In the genomic region with DNA sequence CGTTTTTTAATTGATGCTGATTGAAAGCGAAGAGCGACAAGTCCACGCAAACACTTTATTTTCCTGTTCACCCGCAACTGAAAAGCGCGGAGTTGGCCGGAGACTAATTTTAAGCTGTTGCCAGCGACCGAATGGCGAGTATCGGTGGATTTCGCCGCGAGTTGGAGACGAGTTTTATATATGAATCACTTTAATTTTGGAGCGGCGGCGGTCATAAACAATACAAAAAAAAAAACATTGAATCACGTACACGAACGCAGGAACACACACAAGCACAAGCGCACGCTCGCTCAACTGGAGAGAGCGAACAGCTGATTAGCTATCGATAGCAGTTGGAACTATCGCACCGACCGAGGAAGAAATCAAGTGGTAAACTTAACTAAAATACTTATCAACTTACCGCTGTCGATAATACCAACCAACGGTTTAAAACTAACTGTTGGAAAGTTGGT, we compare ENCODE assay signal across 1 fruit fly cellular context.
TF ChIP-seq lines count a peak whose summit lies in the region.

A gene (minus strand): TSS at position 267 of the 452 bp plus-strand sequence.

TF ChIP-seq in whole organism, embryonic, 481 proteins besides CTCF, POLR2A, EP300 and RAD21 (continued from another document):
- TF ChIP-seq pita (GFP tag; optimal IDR thresholded peaks at IDR 0.05; lab: Kevin White, UChicago) (peak; percentile 29), sr (GFP tag; IDR thresholded peaks at IDR 0.05; lab: Robert Waterston, UW) (no peak), maf-S (GFP tag; optimal IDR thresholded peaks at IDR 0.05; lab: Kevin White, UChicago) (no peak), inv (GFP tag; IDR thresholded peaks at IDR 0.05; lab: Robert Waterston, UW; ENCODE audit: partially characterized antibody) (peak; percentile 93), D19B (GFP tag; optimal IDR thresholded peaks at IDR 0.05; lab: Kevin White, UChicago) (no peak), bbx (GFP tag; IDR thresholded peaks at IDR 0.05; lab: Robert Waterston, UW; ENCODE audit: partially characterized antibody) (peak; percentile 95), Nf-YB (GFP tag; optimal IDR thresholded peaks at IDR 0.05; lab: Kevin White, UChicago) (peak; percentile 78), hbn (GFP tag; IDR thresholded peaks at IDR 0.05; lab: Robert Waterston, UW; ENCODE audit: partially characterized antibody) (peak; percentile 98), croc (GFP tag; conservative IDR thresholded peaks at IDR 0.05; lab: Robert Waterston, UW) (no peak), HLH3B (GFP tag; IDR thresholded peaks at IDR 0.05; lab: Robert Waterston, UW) (no peak), sd (tag; optimal IDR thresholded peaks at IDR 0.05; lab: Kevin White, UChicago) (peak; percentile 46), ab (GFP tag; optimal IDR thresholded peaks at IDR 0.05; lab: Kevin White, UChicago) (no peak), TFAM (GFP tag; optimal IDR thresholded peaks at IDR 0.05; lab: Kevin White, UChicago) (no peak), pan (optimal IDR thresholded peaks at IDR 0.05; lab: Kevin White, UChicago) (no peak), pan (GFP tag; optimal IDR thresholded peaks at IDR 0.05 in 1 of 2, IDR thresholded peaks at IDR 0.05 in 1 of 2) (no peak), kni (GFP tag; optimal IDR thresholded peaks at IDR 0.05; lab: Kevin White, UChicago) (peak; percentile 37), CG15514 (GFP tag; optimal IDR thresholded peaks at IDR 0.05; lab: Kevin White, UChicago) (peak; percentile 64), Bgb (GFP tag; IDR thresholded peaks at IDR 0.05; lab: Robert Waterston, UW; ENCODE audit: partially characterized antibody) (peak; percentile 96), Lim3 (GFP tag; IDR thresholded peaks at IDR 0.05; lab: Robert Waterston, UW) (no peak), Ets97D (GFP tag; optimal IDR thresholded peaks at IDR 0.05; lab: Kevin White, UChicago) (peak; percentile 63), YL-1 (GFP tag; optimal IDR thresholded peaks at IDR 0.05; lab: Kevin White, UChicago) (peak; percentile 25), HmgZ (tag; optimal IDR thresholded peaks at IDR 0.05; lab: Kevin White, UChicago) (peak; percentile 44), bowl (GFP tag; IDR thresholded peaks at IDR 0.05; lab: Robert Waterston, UW) (no peak), pros (GFP tag; optimal IDR thresholded peaks at IDR 0.05; lab: Kevin White, UChicago) (peak; percentile 19), Meics (GFP tag; optimal IDR thresholded peaks at IDR 0.05; lab: Kevin White, UChicago) (no peak), CG14014 (GFP tag; IDR thresholded peaks at IDR 0.05; lab: Robert Waterston, UW) (no peak), CG15601 (tag; optimal IDR thresholded peaks at IDR 0.05; lab: Kevin White, UChicago) (peak; percentile 29), Drgx (GFP tag; IDR thresholded peaks at IDR 0.05; lab: Robert Waterston, UW) (peak; percentile 47), unc-4 (GFP tag; IDR thresholded peaks at IDR 0.05; lab: Robert Waterston, UW; ENCODE audit: partially characterized antibody) (peak; percentile 96), nerfin-2 (GFP tag; IDR thresholded peaks at IDR 0.05; lab: Robert Waterston, UW; ENCODE audit: partially characterized antibody) (peak; percentile 96), gfzf (GFP tag; optimal IDR thresholded peaks at IDR 0.05; lab: Kevin White, UChicago) (peak; percentile 62), Xbp1 (GFP tag; optimal IDR thresholded peaks at IDR 0.05; lab: Kevin White, UChicago) (no peak), Opbp (GFP tag; IDR thresholded peaks at IDR 0.05; lab: Robert Waterston, UW; ENCODE audit: partially characterized antibody) (peak; percentile 92), CG17328 (GFP tag; IDR thresholded peaks at IDR 0.05; lab: Robert Waterston, UW) (no peak), gcm2 (GFP tag; optimal IDR thresholded peaks at IDR 0.05; lab: Kevin White, UChicago) (no peak), CG31441 (GFP tag; IDR thresholded peaks at IDR 0.05; lab: Robert Waterston, UW) (no peak), dimm (GFP tag; IDR thresholded peaks at IDR 0.05; lab: Robert Waterston, UW) (no peak), cas (GFP tag; IDR thresholded peaks at IDR 0.05; lab: Robert Waterston, UW) (no peak), CG16815 (GFP tag; optimal IDR thresholded peaks at IDR 0.05; lab: Kevin White, UChicago) (no peak), CG30403 (GFP tag; optimal IDR thresholded peaks at IDR 0.05; lab: Kevin White, UChicago) (no peak), nom (GFP tag; optimal IDR thresholded peaks at IDR 0.05; lab: Kevin White, UChicago) (peak; percentile 91), slbo (GFP tag; IDR thresholded peaks at IDR 0.05; lab: Robert Waterston, UW) (no peak), CG2202 (tag; optimal IDR thresholded peaks at IDR 0.05; lab: Kevin White, UChicago) (no peak), kay (GFP tag; optimal IDR thresholded peaks at IDR 0.05; lab: Kevin White, UChicago) (peak; percentile 55), CG10565 (GFP tag; optimal IDR thresholded peaks at IDR 0.05; lab: Kevin White, UChicago) (no peak), nmo (GFP tag; optimal IDR thresholded peaks at IDR 0.05; lab: Kevin White, UChicago) (peak; percentile 7), CG14667 (GFP tag; IDR thresholded peaks at IDR 0.05; lab: Robert Waterston, UW) (no peak), CG10543 (GFP tag; optimal IDR thresholded peaks at IDR 0.05; lab: Kevin White, UChicago) (peak; percentile 46), CG10366 (GFP tag; IDR thresholded peaks at IDR 0.05; lab: Robert Waterston, UW) (no peak), CG11456 (GFP tag; IDR thresholded peaks at IDR 0.05; lab: Robert Waterston, UW) (no peak), Trl (optimal IDR thresholded peaks at IDR 0.05; lab: Kevin White, UChicago) (peak; percentile 66 to 77), Trl (GFP tag; optimal IDR thresholded peaks at IDR 0.05; lab: Kevin White, UChicago) (no peak), vnd (GFP tag; IDR thresholded peaks at IDR 0.05; lab: Robert Waterston, UW; ENCODE audit: partially characterized antibody) (peak; percentile 86), sens (GFP tag; lab: Kevin White, UChicago) (peak; percentile 72), Dll (GFP tag; IDR thresholded peaks at IDR 0.05; lab: Robert Waterston, UW; ENCODE audit: partially characterized antibody) (peak; percentile 99), Stat92E (GFP tag; optimal IDR thresholded peaks at IDR 0.05; lab: Kevin White, UChicago) (peak in 1 of 3 experiments; percentile 33), wek (GFP tag; optimal IDR thresholded peaks at IDR 0.05; lab: Kevin White, UChicago) (no peak), abd-A (tag; optimal IDR thresholded peaks at IDR 0.05; lab: Kevin White, UChicago) (peak; percentile 84), vvl (GFP tag; IDR thresholded peaks at IDR 0.05; lab: Robert Waterston, UW) (peak; percentile 15; the same call in 1 of the 2 replicates), twi (tag; optimal IDR thresholded peaks at IDR 0.05; lab: Kevin White, UChicago) (no peak), CG6791 (GFP tag; IDR thresholded peaks at IDR 0.05; lab: Robert Waterston, UW; ENCODE audit: partially characterized antibody) (peak; percentile 95), CG8944 (GFP tag; optimal IDR thresholded peaks at IDR 0.05; lab: Kevin White, UChicago) (no peak), fd3F (GFP tag; optimal IDR thresholded peaks at IDR 0.05; lab: Kevin White, UChicago) (no peak), BEAF-32 (GFP tag; optimal IDR thresholded peaks at IDR 0.05; lab: Kevin White, UChicago) (peak; percentile 93), danr (GFP tag; IDR thresholded peaks at IDR 0.05; lab: Robert Waterston, UW) (no peak), knrl (GFP tag; IDR thresholded peaks at IDR 0.05; lab: Robert Waterston, UW; ENCODE audit: partially characterized antibody) (peak; percentile 90), zen2 (GFP tag; IDR thresholded peaks at IDR 0.05; lab: Robert Waterston, UW; ENCODE audit: partially characterized antibody) (peak; percentile 94), CG2116 (GFP tag; optimal IDR thresholded peaks at IDR 0.05; lab: Kevin White, UChicago) (peak; percentile 66), Taf1 (GFP tag; IDR thresholded peaks at IDR 0.05; lab: Robert Waterston, UW) (no peak), CG9932 (GFP tag; IDR thresholded peaks at IDR 0.05; lab: Robert Waterston, UW) (peak; percentile 5; the same call in 1 of the 2 replicates), sqz (GFP tag; optimal IDR thresholded peaks at IDR 0.05; lab: Kevin White, UChicago) (peak; percentile 96), CG14860 (GFP tag; IDR thresholded peaks at IDR 0.05; lab: Robert Waterston, UW; ENCODE audit: partially characterized antibody) (peak; percentile 85), CG30431 (GFP tag; optimal IDR thresholded peaks at IDR 0.05; lab: Kevin White, UChicago) (no peak), mld (GFP tag; IDR thresholded peaks at IDR 0.05; lab: Robert Waterston, UW; ENCODE audit: partially characterized antibody) (peak; percentile 81), CG8089 (GFP tag; optimal IDR thresholded peaks at IDR 0.05; lab: Kevin White, UChicago) (no peak), crp (GFP tag; optimal IDR thresholded peaks at IDR 0.05; lab: Kevin White, UChicago) (peak; percentile 87 to 99), Atf-2 (GFP tag; optimal IDR thresholded peaks at IDR 0.05; lab: Kevin White, UChicago) (no peak), dmrt99B (tag; optimal IDR thresholded peaks at IDR 0.05; lab: Kevin White, UChicago) (no peak), phol (tag; optimal IDR thresholded peaks at IDR 0.05; lab: Kevin White, UChicago) (no peak), pb (GFP tag; optimal IDR thresholded peaks at IDR 0.05; lab: Kevin White, UChicago) (no peak), MBD-R2 (GFP tag; IDR thresholded peaks at IDR 0.05; lab: Robert Waterston, UW) (peak; percentile 72), CG3281 (GFP tag; optimal IDR thresholded peaks at IDR 0.05; lab: Kevin White, UChicago) (no peak), Nf-YC (tag; optimal IDR thresholded peaks at IDR 0.05; lab: Kevin White, UChicago) (peak; percentile 72), CG42726 (GFP tag; IDR thresholded peaks at IDR 0.05; lab: Robert Waterston, UW; ENCODE audit: partially characterized antibody) (peak; percentile 98), CG31365 (tag; optimal IDR thresholded peaks at IDR 0.05; lab: Kevin White, UChicago) (peak; percentile 75), cg (GFP tag; optimal IDR thresholded peaks at IDR 0.05; lab: Kevin White, UChicago) (peak; percentile 93), Scr (GFP tag; IDR thresholded peaks at IDR 0.05; lab: Robert Waterston, UW; ENCODE audit: partially characterized antibody) (peak; percentile 97), lov (optimal IDR thresholded peaks at IDR 0.05; lab: Kevin White, UChicago) (no peak), lov (GFP tag; IDR thresholded peaks at IDR 0.05; lab: Robert Waterston, UW) (no peak), CG10267 (tag; optimal IDR thresholded peaks at IDR 0.05; lab: Kevin White, UChicago) (peak; percentile 1), CG1603 (tag; optimal IDR thresholded peaks at IDR 0.05; lab: Kevin White, UChicago) (peak; percentile 67), CG17361 (GFP tag; IDR thresholded peaks at IDR 0.05; lab: Robert Waterston, UW) (no peak), CG3847 (GFP tag; IDR thresholded peaks at IDR 0.05; lab: Robert Waterston, UW) (no peak), Lhr (GFP tag; optimal IDR thresholded peaks at IDR 0.05; lab: Kevin White, UChicago) (peak; percentile 18), ara (GFP tag; IDR thresholded peaks at IDR 0.05; lab: Robert Waterston, UW) (no peak), Usf (GFP tag; optimal IDR thresholded peaks at IDR 0.05; lab: Kevin White, UChicago) (no peak), CG8478 (optimal IDR thresholded peaks at IDR 0.05; lab: Kevin White, UChicago) (no peak), lab (GFP tag; optimal IDR thresholded peaks at IDR 0.05; lab: Kevin White, UChicago) (no peak), CG1024 (GFP tag; IDR thresholded peaks at IDR 0.05; lab: Robert Waterston, UW) (no peak), CG8281 (tag; optimal IDR thresholded peaks at IDR 0.05; lab: Kevin White, UChicago) (no peak), eyg (GFP tag; optimal IDR thresholded peaks at IDR 0.05; lab: Kevin White, UChicago) (no peak), CG14710 (tag; optimal IDR thresholded peaks at IDR 0.05; lab: Kevin White, UChicago) (no peak), Bteb2 (GFP tag; optimal IDR thresholded peaks at IDR 0.05; lab: Kevin White, UChicago) (no peak), CG32772 (GFP tag; IDR thresholded peaks at IDR 0.05; lab: Robert Waterston, UW) (peak; percentile 75), Asciz (GFP tag; optimal IDR thresholded peaks at IDR 0.05; lab: Kevin White, UChicago) (no peak), Dbx (GFP tag; IDR thresholded peaks at IDR 0.05; lab: Robert Waterston, UW) (0 out of 3 replicates have a peak, but pooled peaks have one; percentile 18), H15 (GFP tag; IDR thresholded peaks at IDR 0.05; lab: Robert Waterston, UW) (no peak), crol (GFP tag; IDR thresholded peaks at IDR 0.05; lab: Robert Waterston, UW) (no peak), CG12659 (GFP tag; optimal IDR thresholded peaks at IDR 0.05; lab: Kevin White, UChicago) (peak; percentile 60), row (GFP tag; IDR thresholded peaks at IDR 0.05; lab: Robert Waterston, UW) (0 out of 3 replicates have a peak, but pooled peaks have one; percentile 15), CG17186 (GFP tag; optimal IDR thresholded peaks at IDR 0.05; lab: Kevin White, UChicago) (peak; percentile 27), tio (GFP tag; optimal IDR thresholded peaks at IDR 0.05; lab: Kevin White, UChicago) (no peak), repo (GFP tag; optimal IDR thresholded peaks at IDR 0.05; lab: Kevin White, UChicago) (no peak), stwl (tag; optimal IDR thresholded peaks at IDR 0.05; lab: Kevin White, UChicago) (peak; percentile 31), CG7963 (GFP tag; IDR thresholded peaks at IDR 0.05; lab: Robert Waterston, UW; ENCODE audit: partially characterized antibody) (peak; percentile 90), Hmr (GFP tag; optimal IDR thresholded peaks at IDR 0.05; lab: Kevin White, UChicago) (peak; percentile 11)
